Worm (Caenorhabditis elegans): ENCODE results near the gene klc-1.
A peak's percentile ranks its signal among the peaks of the same experiment; 100 is the strongest.

The klc-1 gene

ce11 chrIV:11078482-11078881 is 5.1 kb upstream of the klc-1 start, which contains the start of gene Y5F2A.4:
Y5F2A.4 (minus strand) TSS chrIV:11078582.
- no peak for TF ChIP-seq him-1 (tag; optimal IDR thresholded peaks at IDR 0.05)
- TF ChIP-seq W03F9.2 (tag; optimal IDR thresholded peaks at IDR 0.05), result no peak
- TF ChIP-seq dao-5 (tag; optimal IDR thresholded peaks at IDR 0.05), result no peak

ce11 chrIV:11080823-11081285 is 2.7 kb upstream of the klc-1 start, which contains the start of gene atg-7:
atg-7 (minus strand) TSS chrIV:11081055.
- TF ChIP-seq W03F9.2 (tag; optimal IDR thresholded peaks at IDR 0.05) (no peak), dao-5 (tag; optimal IDR thresholded peaks at IDR 0.05) (no peak), him-1 (tag; optimal IDR thresholded peaks at IDR 0.05) (no peak)

- TF ChIP-seq him-1 (tag; optimal IDR thresholded peaks at IDR 0.05), result no peak
Measured at ce11 chrIV:11082153-11082552, 1.4 kb upstream of the klc-1 start, which contains the start of gene let-70. let-70 (minus strand) TSS chrIV:11082253.

- peak; percentile 90 for TF ChIP-seq him-1 (tag; optimal IDR thresholded peaks at IDR 0.05)
- peak; percentile 52 for TF ChIP-seq dao-5 (tag; optimal IDR thresholded peaks at IDR 0.05)
- peak; percentile 70 for TF ChIP-seq W03F9.2 (tag; optimal IDR thresholded peaks at IDR 0.05)
Measured at ce11 chrIV:11082789-11083235, 723 bp upstream of the klc-1 start.

ce11 chrIV:11089527-11089926 is 6.0 kb downstream of the klc-1 start, which contains the start of gene M7.7:
M7.7 (plus strand) TSS chrIV:11089827.
- TF ChIP-seq him-1 (tag; optimal IDR thresholded peaks at IDR 0.05), result no peak

- TF ChIP-seq W03F9.2 (tag; optimal IDR thresholded peaks at IDR 0.05), result no peak
- TF ChIP-seq dao-5 (tag; optimal IDR thresholded peaks at IDR 0.05), result no peak
- no peak for TF ChIP-seq him-1 (tag; optimal IDR thresholded peaks at IDR 0.05)
Measured at ce11 chrIV:11092502-11093080, 9.1 kb downstream of the klc-1 start, which contains the start of gene bcc-1. bcc-1 (minus strand) TSS chrIV:11092552.

- TF ChIP-seq W03F9.2 (tag; optimal IDR thresholded peaks at IDR 0.05) (no peak), dao-5 (tag; optimal IDR thresholded peaks at IDR 0.05) (no peak), him-1 (tag; optimal IDR thresholded peaks at IDR 0.05) (no peak)
Measured at ce11 chrIV:11094052-11094451, 10.5 kb downstream of the klc-1 start.

ce11 chrIV:11094974-11095373 is 11.4 kb downstream of the klc-1 start, which contains the start of gene M7.8:
M7.8 (minus strand) TSS chrIV:11095085.
- TF ChIP-seq him-1 (tag; optimal IDR thresholded peaks at IDR 0.05) (no peak), W03F9.2 (tag; optimal IDR thresholded peaks at IDR 0.05) (no peak), dao-5 (tag; optimal IDR thresholded peaks at IDR 0.05) (no peak)

ce11 chrIV:11097795-11098194 is 14.3 kb downstream of the klc-1 start, which contains the start of gene M7.12:
M7.12 (minus strand) TSS chrIV:11097982.
- TF ChIP-seq dao-5 (tag; optimal IDR thresholded peaks at IDR 0.05) (no peak), W03F9.2 (tag; optimal IDR thresholded peaks at IDR 0.05) (no peak), him-1 (tag; optimal IDR thresholded peaks at IDR 0.05) (no peak)

ce11 chrIV:11100271-11100670 is 16.7 kb downstream of the klc-1 start, which contains the start of gene str-3:
str-3 (minus strand) TSS chrIV:11100371.
- no peak for TF ChIP-seq W03F9.2 (tag; optimal IDR thresholded peaks at IDR 0.05)
- no peak for TF ChIP-seq him-1 (tag; optimal IDR thresholded peaks at IDR 0.05)
- no peak for TF ChIP-seq dao-5 (tag; optimal IDR thresholded peaks at IDR 0.05)

- no peak for TF ChIP-seq him-1 (tag; optimal IDR thresholded peaks at IDR 0.05)
- TF ChIP-seq dao-5 (tag; optimal IDR thresholded peaks at IDR 0.05), result no peak
- no peak for TF ChIP-seq W03F9.2 (tag; optimal IDR thresholded peaks at IDR 0.05)
Measured at ce11 chrIV:11101383-11101782, 17.8 kb downstream of the klc-1 start, which contains the start of gene srlf-18. srlf-18 (minus strand) TSS chrIV:11101483.

- no peak for TF ChIP-seq W03F9.2 (tag; optimal IDR thresholded peaks at IDR 0.05)
- TF ChIP-seq him-1 (tag; optimal IDR thresholded peaks at IDR 0.05), result no peak
- TF ChIP-seq dao-5 (tag; optimal IDR thresholded peaks at IDR 0.05), result no peak
Measured at ce11 chrIV:11102608-11103007, 19.1 kb downstream of the klc-1 start, which contains the start of gene srlf-17. srlf-17 (minus strand) TSS chrIV:11102708.

ce11 chrIV:11103501-11103900 is 20.0 kb downstream of the klc-1 start:
- no peak for TF ChIP-seq him-1 (tag; optimal IDR thresholded peaks at IDR 0.05)
- TF ChIP-seq W03F9.2 (tag; optimal IDR thresholded peaks at IDR 0.05), result no peak
- no peak for TF ChIP-seq dao-5 (tag; optimal IDR thresholded peaks at IDR 0.05)

- TF ChIP-seq dao-5 (tag; optimal IDR thresholded peaks at IDR 0.05) (no peak), him-1 (tag; optimal IDR thresholded peaks at IDR 0.05) (no peak), W03F9.2 (tag; optimal IDR thresholded peaks at IDR 0.05) (no peak)
Measured at ce11 chrIV:11105724-11106123, 22.2 kb downstream of the klc-1 start, which contains the start of gene srlf-24. srlf-24 (minus strand) TSS chrIV:11105824.
